Fruit fly (Drosophila melanogaster) whole organism, pupa: ENCODE measurements around the gene CG43390.
"Not testable (repeated sequence)": the region's sequence is repeated elsewhere in the genome, so short reads cannot be mapped to it uniquely, and the experiment has no call there.

Experiments
- CG10348 ChIP-seq: fragments of 200-800 bp; sonication (Bioruptor generic); IDR thresholded peaks from 2 replicates; pipeline ENCODE4 v1.3.6; 2022; ENCODE audit warnings: missing biosample characterization, missing genetic modification characterization
- CG14655 ChIP-seq: fragments of 200-800 bp; sonication (Bioruptor generic); optimal IDR thresholded peaks from 3 replicates; lab custom pipeline; 2017; ENCODE audit warnings: mild to moderate bottlenecking, missing biosample characterization, missing genetic modification reagents, missing genetic modification characterization
- CG15710 ChIP-seq: fragments of 200-800 bp; sonication (Bioruptor generic); optimal IDR thresholded peaks from 2 replicates; lab custom pipeline; 2018; ENCODE audit warnings: missing biosample characterization, mild to moderate bottlenecking, missing genetic modification characterization, moderate library complexity
- CG4496 ChIP-seq: fragments of 200-800 bp; sonication (Bioruptor generic); IDR thresholded peaks from 3 replicates; pipeline ENCODE4 v1.3.6; 2022; ENCODE audit warnings: missing biosample characterization, missing genetic modification characterization
- CG8159 ChIP-seq: fragments of 200-800 bp; sonication (Bioruptor generic); optimal IDR thresholded peaks from 3 replicates; lab custom pipeline; 2018; ENCODE audit warnings: missing biosample characterization, mild to moderate bottlenecking, missing genetic modification characterization, moderate library complexity
- CG8301 ChIP-seq: fragments of 200-800 bp; sonication (Bioruptor generic); optimal IDR thresholded peaks from 2 replicates; lab custom pipeline; 2018; ENCODE audit warnings: missing biosample characterization, mild to moderate bottlenecking, missing genetic modification characterization
- EcR ChIP-seq: fragments of 200-800 bp; sonication (Bioruptor generic); optimal IDR thresholded peaks from 3 replicates; lab custom pipeline; 2019; ENCODE audit warnings: missing biosample characterization, missing genetic modification characterization, mild to moderate bottlenecking, moderate library complexity, missing genetic modification reagents
- Ets98B ChIP-seq: fragments of 200-800 bp; sonication (Bioruptor generic); IDR thresholded peaks from 2 replicates; pipeline ENCODE4 v1.3.6; 2022; ENCODE audit warnings: missing biosample characterization, missing genetic modification characterization
- Snoo ChIP-seq: fragments of 200-800 bp; sonication (Bioruptor generic); optimal IDR thresholded peaks from 3 replicates; lab custom pipeline; 2017; ENCODE audit warnings: missing biosample characterization, mild to moderate bottlenecking, missing genetic modification characterization, inconsistent platforms
- gl ChIP-seq: fragments of 200-800 bp; sonication (Bioruptor generic); optimal IDR thresholded peaks from 2 replicates; lab custom pipeline; 2018; ENCODE audit warnings: missing biosample characterization, mild to moderate bottlenecking, missing genetic modification characterization

DNA sequence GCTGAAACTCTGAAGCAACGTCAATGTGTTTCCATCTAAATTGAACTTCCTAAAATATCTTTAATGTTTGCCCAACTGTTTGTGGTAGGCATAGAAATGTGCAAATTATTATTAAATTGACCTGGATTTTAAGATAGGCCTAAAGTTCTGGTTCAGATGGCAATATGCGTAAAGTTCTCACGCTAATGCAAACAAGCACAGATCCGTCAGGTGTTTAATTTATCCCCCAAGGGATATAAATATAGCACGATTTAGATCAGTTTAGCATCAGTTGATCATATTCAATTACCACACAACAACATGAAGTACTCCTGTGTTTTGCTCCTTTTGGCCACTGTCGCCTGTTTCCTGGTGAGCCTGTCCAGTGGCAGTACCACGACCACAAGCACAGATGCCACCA is 9.6 kb upstream of the CG43390 start, which contains the start of gene CG7377:
- TF ChIP-seq CG14655 (GFP tag; lab: Kevin White, UChicago); CG15710 (tag; lab: Kevin White, UChicago); CG8301; EcR (GFP tag; lab: Kevin White, UChicago); CG4496 (GFP tag; lab: Robert Waterston, UW); CG10348 (GFP tag; lab: Robert Waterston, UW); Ets98B (GFP tag; lab: Robert Waterston, UW); Snoo; CG8159 (tag; lab: Kevin White, UChicago); gl: not testable (repeated sequence)
